Worm (Caenorhabditis elegans): ENCODE measurements around the gene K07E3.1.

Gene K07E3.1

DNA sequence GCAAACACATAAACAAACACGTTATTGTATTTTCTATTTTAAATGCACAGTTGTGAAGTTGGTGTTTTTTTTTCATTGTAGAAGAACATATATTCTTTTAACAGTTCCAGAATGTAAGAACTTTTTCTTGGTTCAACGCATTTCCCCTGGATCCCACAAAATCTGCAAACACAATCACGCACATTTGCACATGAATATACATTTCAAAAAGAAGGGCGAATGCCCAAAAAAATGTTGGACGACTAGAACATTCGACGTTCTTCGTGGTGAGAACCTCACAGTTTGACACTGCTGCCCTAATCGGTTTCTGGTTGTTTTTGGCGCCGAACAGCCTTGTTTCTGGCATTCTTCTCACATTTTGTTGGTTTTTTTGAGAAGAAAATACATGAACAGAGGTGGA, 708 bp upstream of the K07E3.1 start:
- TF ChIP-seq pha-4 (tag; optimal IDR thresholded peaks at IDR 0.05) (peak; percentile 63), nfya-1 (tag; optimal IDR thresholded peaks at IDR 0.05; ENCODE audit: insufficient read depth) (peak; percentile 52), lin-39 (tag; optimal IDR thresholded peaks at IDR 0.05) (peak; percentile 51), nhr-25 (tag; optimal IDR thresholded peaks at IDR 0.05) (peak; percentile 41), hmg-11 (tag; optimal IDR thresholded peaks at IDR 0.05) (peak; percentile 26), nhr-23 (tag; optimal IDR thresholded peaks at IDR 0.05) (peak; percentile 3), sea-2 (GFP tag; optimal IDR thresholded peaks at IDR 0.05) (no peak), unc-62 (GFP tag; optimal IDR thresholded peaks at IDR 0.05) (no peak), elt-2 (tag; optimal IDR thresholded peaks at IDR 0.05) (peak; percentile 43), nhr-237 (tag; optimal IDR thresholded peaks at IDR 0.05) (no peak)

DNA sequence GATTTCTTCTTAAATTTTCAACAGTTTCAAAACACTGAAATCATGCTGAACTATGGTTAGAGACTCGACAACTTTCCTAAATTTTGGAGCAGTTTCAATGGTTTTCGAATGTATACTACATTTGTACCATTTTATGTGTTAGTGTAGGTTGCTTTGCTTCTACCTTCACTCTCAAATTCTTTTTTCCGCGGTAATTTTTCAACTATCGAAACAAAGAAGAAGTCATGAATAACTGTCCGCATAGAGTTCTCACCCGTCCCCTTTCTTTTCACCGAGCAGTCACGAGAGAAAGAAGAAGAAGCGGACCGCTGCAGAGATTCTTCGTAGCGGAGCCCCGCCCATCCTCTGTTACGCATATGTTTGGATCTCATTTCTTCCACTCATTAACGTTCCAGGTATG, 5.9 kb downstream of the K07E3.1 start, which contains the start of gene hlh-8:
Gene hlh-8 (plus strand): TSS at position 301 of the 400 bp plus-strand sequence.
- TF ChIP-seq mdl-1 (tag; optimal IDR thresholded peaks at IDR 0.05): no peak
- no peak for TF ChIP-seq nhr-28 (tag; optimal IDR thresholded peaks at IDR 0.05)
- no peak for TF ChIP-seq nhr-23 (tag; optimal IDR thresholded peaks at IDR 0.05)
- no peak for TF ChIP-seq nhr-43 (tag; optimal IDR thresholded peaks at IDR 0.05; ENCODE audit: poor library complexity, severe bottlenecking)
- no peak for TF ChIP-seq nhr-12 (tag; optimal IDR thresholded peaks at IDR 0.05)
- no peak for TF ChIP-seq lin-15B (tag; optimal IDR thresholded peaks at IDR 0.05)
- no peak for TF ChIP-seq nhr-76 (tag; optimal IDR thresholded peaks at IDR 0.05)
- no peak for TF ChIP-seq elt-1 (tag; optimal IDR thresholded peaks at IDR 0.05)
- TF ChIP-seq sea-2 (GFP tag; optimal IDR thresholded peaks at IDR 0.05): no peak
- TF ChIP-seq eor-1 (tag; optimal IDR thresholded peaks at IDR 0.05): no peak
- TF ChIP-seq zag-1 (tag; optimal IDR thresholded peaks at IDR 0.05): no peak
- TF ChIP-seq aly-2 (tag; optimal IDR thresholded peaks at IDR 0.05): no peak
- TF ChIP-seq hmg-11 (tag; optimal IDR thresholded peaks at IDR 0.05): no peak
- no peak for TF ChIP-seq elt-2 (tag; optimal IDR thresholded peaks at IDR 0.05)
- no peak for TF ChIP-seq pqm-1 (tag; optimal IDR thresholded peaks at IDR 0.05)
- no peak for TF ChIP-seq lin-39 (tag; optimal IDR thresholded peaks at IDR 0.05)
- no peak for TF ChIP-seq ceh-28 (tag; optimal IDR thresholded peaks at IDR 0.05)
- TF ChIP-seq fkh-10 (GFP tag; optimal IDR thresholded peaks at IDR 0.05): no peak

DNA sequence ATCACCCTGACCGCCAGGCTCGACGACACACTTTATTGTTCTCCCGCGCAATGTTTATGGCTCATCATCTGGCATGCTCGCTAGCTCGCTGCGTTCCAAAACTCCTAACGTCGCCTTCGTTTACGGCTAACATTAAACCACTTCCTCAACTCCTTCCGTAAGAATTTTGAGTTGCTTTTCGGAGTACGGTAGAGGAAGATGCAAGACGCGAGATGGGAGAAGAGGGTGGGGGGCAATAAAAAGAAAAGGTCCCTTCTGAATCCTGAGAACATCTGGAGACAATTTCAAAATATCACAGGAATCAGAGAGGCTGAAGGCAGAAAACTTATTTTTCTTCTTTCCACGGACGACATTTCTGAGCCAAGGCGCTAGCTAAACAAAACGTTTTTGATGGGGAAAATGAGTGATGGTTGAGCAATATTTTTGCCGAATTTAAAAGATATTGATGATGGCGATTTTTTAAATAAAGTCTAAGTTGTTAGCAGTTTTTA, 7.6 kb downstream of the K07E3.1 start:
- no peak for TF ChIP-seq nhr-25 (tag; optimal IDR thresholded peaks at IDR 0.05)
- TF ChIP-seq ama-1 (optimal IDR thresholded peaks at IDR 0.05): no peak
- no peak for TF ChIP-seq nhr-28 (tag; optimal IDR thresholded peaks at IDR 0.05)
- no peak for TF ChIP-seq egl-5 (tag; optimal IDR thresholded peaks at IDR 0.05)
- TF ChIP-seq nhr-76 (tag; optimal IDR thresholded peaks at IDR 0.05): no peak
- no peak for TF ChIP-seq nhr-12 (tag; optimal IDR thresholded peaks at IDR 0.05)
- no peak for TF ChIP-seq pha-4 (tag; optimal IDR thresholded peaks at IDR 0.05)
- no peak for TF ChIP-seq nhr-11 (tag; optimal IDR thresholded peaks at IDR 0.05)
- no peak for TF ChIP-seq fos-1 (tag; optimal IDR thresholded peaks at IDR 0.05)
- no peak for TF ChIP-seq mml-1 (tag; optimal IDR thresholded peaks at IDR 0.05)
- TF ChIP-seq egl-27 (tag; optimal IDR thresholded peaks at IDR 0.05): no peak
- no peak for TF ChIP-seq nhr-23 (tag; optimal IDR thresholded peaks at IDR 0.05)
- no peak for TF ChIP-seq skn-1 (tag; optimal IDR thresholded peaks at IDR 0.05)
- no peak for TF ChIP-seq ztf-4 (tag; optimal IDR thresholded peaks at IDR 0.05)
- no peak for TF ChIP-seq fkh-10 (GFP tag; optimal IDR thresholded peaks at IDR 0.05)
- no peak for TF ChIP-seq ceh-9 (tag; optimal IDR thresholded peaks at IDR 0.05)

DNA sequence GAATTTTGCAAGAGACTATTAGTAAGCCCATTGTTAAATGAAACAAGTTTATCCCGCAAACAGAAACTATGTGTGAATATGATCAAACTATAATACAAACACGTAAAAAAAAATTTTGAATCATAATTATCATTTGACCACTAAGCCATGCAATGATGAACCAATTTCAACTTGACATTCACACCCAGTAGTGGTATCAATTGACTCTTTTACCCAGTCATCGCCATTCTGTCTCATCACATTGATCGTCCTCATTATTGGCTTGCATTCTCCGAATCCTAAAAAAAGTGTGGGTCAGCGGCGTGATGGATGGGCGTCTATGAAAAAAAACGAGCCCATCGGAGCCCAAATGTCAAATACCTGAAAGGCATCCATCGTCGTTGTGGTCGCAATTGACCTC, 10.0 kb downstream of the K07E3.1 start:
- TF ChIP-seq elt-3 (tag; optimal IDR thresholded peaks at IDR 0.05): no peak
- TF ChIP-seq mdl-1 (tag; optimal IDR thresholded peaks at IDR 0.05): no peak
- no peak for TF ChIP-seq nhr-43 (tag; optimal IDR thresholded peaks at IDR 0.05; ENCODE audit: poor library complexity, severe bottlenecking)
- TF ChIP-seq lsy-12 (tag; optimal IDR thresholded peaks at IDR 0.05): no peak
- TF ChIP-seq nhr-12 (tag; optimal IDR thresholded peaks at IDR 0.05): no peak
- TF ChIP-seq nhr-67 (tag; optimal IDR thresholded peaks at IDR 0.05): no peak
- no peak for TF ChIP-seq elt-1 (tag; optimal IDR thresholded peaks at IDR 0.05)
- TF ChIP-seq daf-12 (tag; optimal IDR thresholded peaks at IDR 0.05): no peak
- no peak for TF ChIP-seq ztf-11 (tag; optimal IDR thresholded peaks at IDR 0.05)
- TF ChIP-seq sea-2 (GFP tag; optimal IDR thresholded peaks at IDR 0.05): no peak
- no peak for TF ChIP-seq ama-1 (optimal IDR thresholded peaks at IDR 0.05)
- no peak for TF ChIP-seq nhr-76 (tag; optimal IDR thresholded peaks at IDR 0.05)
- no peak for TF ChIP-seq mml-1 (tag; optimal IDR thresholded peaks at IDR 0.05)
- TF ChIP-seq fkh-2 (tag; optimal IDR thresholded peaks at IDR 0.05): no peak
- TF ChIP-seq egl-27 (tag; optimal IDR thresholded peaks at IDR 0.05): no peak
- TF ChIP-seq zag-1 (tag; optimal IDR thresholded peaks at IDR 0.05): no peak
- TF ChIP-seq hmg-11 (tag; optimal IDR thresholded peaks at IDR 0.05): no peak
- TF ChIP-seq jun-1 (tag; optimal IDR thresholded peaks at IDR 0.05): no peak
